Worm (Caenorhabditis elegans): ENCODE measurements around the gene mrpl-45.

The mrpl-45 gene

ce11 chrIII:1166388-1166787 is 35.4 kb downstream of the mrpl-45 start:
- TF ChIP-seq T26A8.4 (GFP tag; IDR thresholded peaks at IDR 0.05): no peak
- TF ChIP-seq nhr-25 (tag; optimal IDR thresholded peaks at IDR 0.05; ENCODE audit: borderline replicate concordance, insufficient read depth): no peak
- no peak for TF ChIP-seq nhr-28 (tag; optimal IDR thresholded peaks at IDR 0.05)
- no peak for TF ChIP-seq duxl-1 (tag; optimal IDR thresholded peaks at IDR 0.05; ENCODE audit: poor library complexity)
- TF ChIP-seq mxl-2 (GFP tag; conservative IDR thresholded peaks at IDR 0.05): no peak
- TF ChIP-seq zfp-3 (GFP tag; conservative IDR thresholded peaks at IDR 0.05): no peak
- TF ChIP-seq hmg-1.1 (GFP tag; IDR thresholded peaks at IDR 0.05): no peak
- no peak for TF ChIP-seq saeg-2 (GFP tag; IDR thresholded peaks at IDR 0.05)
- no peak for TF ChIP-seq snpc-4 (tag; optimal IDR thresholded peaks at IDR 0.05)
- TF ChIP-seq F37D6.2 (tag; optimal IDR thresholded peaks at IDR 0.05): no peak
- no peak for TF ChIP-seq dmd-9 (GFP tag; IDR thresholded peaks at IDR 0.05)
- TF ChIP-seq Y48G9A.11 (GFP tag; IDR thresholded peaks at IDR 0.05): no peak
- TF ChIP-seq skn-1 (tag; optimal IDR thresholded peaks at IDR 0.05): no peak

ce11 chrIII:1164668-1165067 is 37.1 kb downstream of the mrpl-45 start:
- no peak for TF ChIP-seq aha-1 (tag)
- TF ChIP-seq lin-29 (GFP tag; IDR thresholded peaks at IDR 0.05): no peak
- peak; percentile 67 for TF ChIP-seq snpc-1.2 (GFP tag; IDR thresholded peaks at IDR 0.05)
- TF ChIP-seq daf-16 (GFP tag; optimal IDR thresholded peaks at IDR 0.05): no peak
- no peak for TF ChIP-seq daf-16 (tag; optimal IDR thresholded peaks at IDR 0.05)
- TF ChIP-seq ceh-44 (GFP tag; IDR thresholded peaks at IDR 0.05): no peak
- TF ChIP-seq nhr-41 (GFP tag; IDR thresholded peaks at IDR 0.05): no peak
- TF ChIP-seq egl-27 (tag; optimal IDR thresholded peaks at IDR 0.05): no peak
- peak; percentile 38 for TF ChIP-seq mes-2 (tag; optimal IDR thresholded peaks at IDR 0.05; ENCODE audit: poor library complexity, severe bottlenecking)
- no peak for TF ChIP-seq attf-4 (tag; optimal IDR thresholded peaks at IDR 0.05)
- peak; percentile 60; the same call in 1 of the 2 replicates for TF ChIP-seq pha-4 (GFP tag; IDR thresholded peaks at IDR 0.05)
- no peak for TF ChIP-seq pha-4 (tag; optimal IDR thresholded peaks at IDR 0.05)
- TF ChIP-seq F37D6.2 (tag; optimal IDR thresholded peaks at IDR 0.05): no peak
- peak; percentile 8 for TF ChIP-seq spr-1 (tag; optimal IDR thresholded peaks at IDR 0.05)
- no peak for TF ChIP-seq madf-9 (GFP tag; conservative IDR thresholded peaks at IDR 0.05)
- peak; percentile 0 for TF ChIP-seq lin-13 (GFP tag; optimal IDR thresholded peaks at IDR 0.05)
- TF ChIP-seq nhr-102 (tag; optimal IDR thresholded peaks at IDR 0.05): no peak
- TF ChIP-seq zip-2 (tag; optimal IDR thresholded peaks at IDR 0.05): no peak
- TF ChIP-seq lim-7 (GFP tag; IDR thresholded peaks at IDR 0.05): 0 out of 2 replicates have a peak, but pooled peaks have one; percentile 45
- TF ChIP-seq fkh-10 (GFP tag; optimal IDR thresholded peaks at IDR 0.05): no peak
- peak; percentile 27; the same call in 1 of the 2 replicates for TF ChIP-seq vab-7 (GFP tag; IDR thresholded peaks at IDR 0.05)
- TF ChIP-seq dmd-6 (GFP tag; IDR thresholded peaks at IDR 0.05): peak; percentile 31
- TF ChIP-seq lin-38 (GFP tag; IDR thresholded peaks at IDR 0.05): peak; percentile 27

ce11 chrIII:1163203-1163602 is 38.6 kb downstream of the mrpl-45 start:
- no peak for TF ChIP-seq ceh-20 (GFP tag; IDR thresholded peaks at IDR 0.05)
- no peak for TF ChIP-seq D1046.2 (GFP tag; IDR thresholded peaks at IDR 0.05)
- peak; percentile 52; the same call in 1 of the 2 replicates for TF ChIP-seq egl-43 (GFP tag; IDR thresholded peaks at IDR 0.05)
- TF ChIP-seq hlh-11 (tag; optimal IDR thresholded peaks at IDR 0.05): no peak
- TF ChIP-seq lim-7 (GFP tag; IDR thresholded peaks at IDR 0.05): peak; percentile 59; the same call in 1 of the 2 replicates
- no peak for TF ChIP-seq F26F4.8 (GFP tag; conservative IDR thresholded peaks at IDR 0.05)
- no peak for TF ChIP-seq lin-15B (tag; optimal IDR thresholded peaks at IDR 0.05)
- peak; percentile 68 for TF ChIP-seq lin-38 (GFP tag; IDR thresholded peaks at IDR 0.05)
- no peak for TF ChIP-seq ama-1 (optimal IDR thresholded peaks at IDR 0.05)
- TF ChIP-seq mxl-3 (GFP tag; optimal IDR thresholded peaks at IDR 0.05): no peak
- no peak for TF ChIP-seq mdt-29 (GFP tag; IDR thresholded peaks at IDR 0.05)
- TF ChIP-seq nhr-41 (GFP tag; IDR thresholded peaks at IDR 0.05): no peak
- no peak for TF ChIP-seq tag-97 (GFP tag; IDR thresholded peaks at IDR 0.05)
- 0 out of 2 replicates have a peak, but pooled peaks have one; percentile 37 for TF ChIP-seq pha-4 (GFP tag; IDR thresholded peaks at IDR 0.05)
- no peak for TF ChIP-seq pha-4 (tag; optimal IDR thresholded peaks at IDR 0.05)
- no peak for TF ChIP-seq nhr-102 (tag; optimal IDR thresholded peaks at IDR 0.05)
- 0 out of 2 replicates have a peak, but pooled peaks have one; percentile 9 for TF ChIP-seq dmd-6 (GFP tag; IDR thresholded peaks at IDR 0.05)
- TF ChIP-seq dve-1 (tag; optimal IDR thresholded peaks at IDR 0.05; ENCODE audit: insufficient read depth): no peak
- TF ChIP-seq aha-1 (tag): no peak
- TF ChIP-seq daf-8 (GFP tag; IDR thresholded peaks at IDR 0.05): no peak
- TF ChIP-seq pqm-1 (tag; optimal IDR thresholded peaks at IDR 0.05): no peak
- no peak for TF ChIP-seq unc-39 (tag; optimal IDR thresholded peaks at IDR 0.05)
- no peak for TF ChIP-seq snpc-4 (tag; optimal IDR thresholded peaks at IDR 0.05)
- 0 out of 2 replicates have a peak, but pooled peaks have one; percentile 29 for TF ChIP-seq vab-7 (GFP tag; IDR thresholded peaks at IDR 0.05)

All from whole organism, L4 larva.